Worm (Caenorhabditis elegans) whole organism, midembryonic: Measurements from ENCODE around the gene C37E2.2.

Source experiments
- T22C8.4 ChIP-seq: fragments of 200-800 bp; sonication (Bioruptor generic); IDR thresholded peaks from 2 replicates; pipeline ENCODE4 v1.3.6; 2022; ENCODE audit warnings: missing genetic modification characterization, missing compliant biosample characterization
- cog-1 ChIP-seq: sonication (generic microtip); optimal IDR thresholded peaks from 2 replicates; lab custom pipeline; 2016; ENCODE audit warnings: missing genetic modification characterization, missing compliant biosample characterization
- flt-1 ChIP-seq: fragments of 200-800 bp; sonication (Bioruptor generic); IDR thresholded peaks from 2 replicates; pipeline ENCODE4 v1.3.6; 2022; ENCODE audit warnings: missing genetic modification characterization, missing compliant biosample characterization
- klf-2 ChIP-seq: fragments of 200-800 bp; sonication (Bioruptor generic); conservative IDR thresholded peaks from 2 replicates; pipeline ENCODE4 v1.3.6; 2022; ENCODE audit warnings: missing genetic modification reagents, missing genetic modification characterization, missing compliant biosample characterization
- med-1 ChIP-seq: sonication (generic microtip); optimal IDR thresholded peaks from 2 replicates; lab custom pipeline; 2017; ENCODE audit warnings: missing genetic modification characterization, mild to moderate bottlenecking, missing compliant biosample characterization, antibody characterized with exemption, missing genetic modification reagents; ENCODE audit not compliant: insufficient read depth
- ref-1 ChIP-seq: fragments of 200-800 bp; sonication (Bioruptor generic); conservative IDR thresholded peaks from 2 replicates; pipeline ENCODE4 v1.3.6; 2022; ENCODE audit warnings: missing genetic modification reagents, missing genetic modification characterization, missing compliant biosample characterization
- tab-1 ChIP-seq: fragments of 200-800 bp; sonication (Bioruptor generic); IDR thresholded peaks from 2 replicates; pipeline ENCODE4 v1.3.6; 2022; ENCODE audit warnings: missing genetic modification characterization, missing compliant biosample characterization
- ztf-23 ChIP-seq: fragments of 200-800 bp; sonication (Bioruptor generic); IDR thresholded peaks from 2 replicates; pipeline ENCODE4 v1.3.6; 2022; ENCODE audit warnings: missing genetic modification reagents, missing genetic modification characterization, missing compliant biosample characterization
- ztf-29 ChIP-seq: fragments of 200-800 bp; sonication (Bioruptor generic); IDR thresholded peaks from 2 replicates; pipeline ENCODE4 v1.3.6; 2022; ENCODE audit warnings: missing genetic modification reagents, missing genetic modification characterization, missing compliant biosample characterization

Gene C37E2.2

DNA sequence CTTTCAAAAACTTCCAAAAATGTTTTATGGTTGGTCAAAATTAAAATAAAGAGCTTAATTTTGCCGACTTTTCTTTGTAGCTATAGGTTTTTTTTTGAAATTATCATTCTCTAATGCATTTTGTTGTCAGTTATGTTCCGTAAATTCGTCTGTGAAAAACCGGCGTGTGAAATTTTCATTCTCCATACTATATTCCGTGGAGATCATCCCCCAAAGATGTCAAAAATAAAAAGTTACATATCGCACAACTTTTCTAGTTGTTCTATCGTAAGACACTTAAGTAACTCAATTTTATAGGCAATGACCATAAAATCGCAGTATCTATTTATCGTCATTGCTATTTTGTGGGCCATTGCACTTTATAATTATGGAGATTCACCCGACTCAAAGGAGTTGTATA, 2.8 kb downstream of the C37E2.2 start, which contains the start of gene C37E2.10:
Gene C37E2.10 (plus strand): TSS at position 301 of the 400 bp plus-strand sequence.
- TF ChIP-seq cog-1 (tag; lab: Kevin White, UChicago) = no peak
- no peak for TF ChIP-seq med-1 (GFP tag; lab: Kevin White, UChicago)
- TF ChIP-seq tab-1 = no peak
- no peak for TF ChIP-seq T22C8.4 (GFP tag; lab: Robert Waterston, UW)
- TF ChIP-seq ztf-29 (GFP tag; lab: Robert Waterston, UW) = no peak
- TF ChIP-seq klf-2 (GFP tag; lab: Robert Waterston, UW) = no peak
- TF ChIP-seq ztf-23 (GFP tag; lab: Robert Waterston, UW) = no peak
- no peak for TF ChIP-seq ref-1 (GFP tag; lab: Robert Waterston, UW)
- no peak for TF ChIP-seq flt-1 (GFP tag; lab: Robert Waterston, UW)

ce11 chrX:14179488-14179887, 3.6 kb downstream of the C37E2.2 start:
- no peak for TF ChIP-seq T22C8.4 (GFP tag; lab: Robert Waterston, UW)
- no peak for TF ChIP-seq med-1 (GFP tag; lab: Kevin White, UChicago)
- no peak for TF ChIP-seq klf-2 (GFP tag; lab: Robert Waterston, UW)

DNA sequence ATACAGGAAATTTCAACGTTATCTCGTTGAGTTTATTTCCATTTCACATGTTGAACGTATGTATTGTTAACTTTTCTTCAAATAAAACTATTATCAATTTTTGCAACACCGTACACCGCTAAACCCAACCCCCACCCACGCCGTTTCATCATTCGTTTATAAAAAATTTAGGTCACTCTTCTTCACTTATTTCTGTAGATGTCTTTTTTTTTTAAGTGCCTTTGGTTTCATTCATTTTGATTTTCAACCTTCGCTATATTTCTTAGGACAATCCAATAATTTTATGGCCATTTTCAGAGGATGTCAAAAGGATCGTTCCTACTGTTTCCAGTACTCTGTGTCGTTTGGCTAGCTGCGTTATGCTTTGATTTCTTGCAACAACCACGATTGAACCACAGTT, 4.3 kb downstream of the C37E2.2 start, which contains the start of gene C37E2.3:
Gene C37E2.3 (plus strand): TSS at position 301 of the 400 bp plus-strand sequence.
- TF ChIP-seq klf-2 (GFP tag; lab: Robert Waterston, UW) = no peak
- no peak for TF ChIP-seq ztf-23 (GFP tag; lab: Robert Waterston, UW)
- TF ChIP-seq cog-1 (tag; lab: Kevin White, UChicago) = no peak

ce11 chrX:14182514-14182913, 6.7 kb downstream of the C37E2.2 start:
- no peak for TF ChIP-seq cog-1 (tag; lab: Kevin White, UChicago)
- no peak for TF ChIP-seq klf-2 (GFP tag; lab: Robert Waterston, UW)
- TF ChIP-seq tab-1 = no peak
- TF ChIP-seq flt-1 (GFP tag; lab: Robert Waterston, UW) = no peak
- no peak for TF ChIP-seq med-1 (GFP tag; lab: Kevin White, UChicago)
- TF ChIP-seq ztf-23 (GFP tag; lab: Robert Waterston, UW) = no peak
- TF ChIP-seq T22C8.4 (GFP tag; lab: Robert Waterston, UW) = no peak
- no peak for TF ChIP-seq ztf-29 (GFP tag; lab: Robert Waterston, UW)
- TF ChIP-seq ref-1 (GFP tag; lab: Robert Waterston, UW) = no peak

ce11 chrX:14185631-14186030, 9.8 kb downstream of the C37E2.2 start:
- no peak for TF ChIP-seq flt-1 (GFP tag; lab: Robert Waterston, UW)
- TF ChIP-seq T22C8.4 (GFP tag; lab: Robert Waterston, UW) = no peak
- no peak for TF ChIP-seq ztf-29 (GFP tag; lab: Robert Waterston, UW)
- TF ChIP-seq med-1 (GFP tag; lab: Kevin White, UChicago) = no peak
- no peak for TF ChIP-seq tab-1
- TF ChIP-seq ref-1 (GFP tag; lab: Robert Waterston, UW) = no peak
- TF ChIP-seq klf-2 (GFP tag; lab: Robert Waterston, UW) = no peak
- no peak for TF ChIP-seq ztf-23 (GFP tag; lab: Robert Waterston, UW)
- TF ChIP-seq cog-1 (tag; lab: Kevin White, UChicago) = no peak

ce11 chrX:14186466-14186865, 10.6 kb downstream of the C37E2.2 start, which contains the start of gene ceh-36:
Gene ceh-36 (minus strand): TSS chrX:14186566.
- no peak for TF ChIP-seq flt-1 (GFP tag; lab: Robert Waterston, UW)
- TF ChIP-seq ztf-23 (GFP tag; lab: Robert Waterston, UW) = no peak
- no peak for TF ChIP-seq T22C8.4 (GFP tag; lab: Robert Waterston, UW)
- TF ChIP-seq tab-1 = no peak
- no peak for TF ChIP-seq med-1 (GFP tag; lab: Kevin White, UChicago)
- no peak for TF ChIP-seq klf-2 (GFP tag; lab: Robert Waterston, UW)
- no peak for TF ChIP-seq cog-1 (tag; lab: Kevin White, UChicago)
- no peak for TF ChIP-seq ztf-29 (GFP tag; lab: Robert Waterston, UW)

- TF ChIP-seq T22C8.4 (GFP tag; lab: Robert Waterston, UW) (no peak), flt-1 (GFP tag; lab: Robert Waterston, UW) (no peak), ref-1 (GFP tag; lab: Robert Waterston, UW) (no peak), klf-2 (GFP tag; lab: Robert Waterston, UW) (no peak), tab-1 (no peak), cog-1 (tag; lab: Kevin White, UChicago) (no peak), ztf-29 (GFP tag; lab: Robert Waterston, UW) (no peak), med-1 (GFP tag; lab: Kevin White, UChicago) (no peak), ztf-23 (GFP tag; lab: Robert Waterston, UW) (no peak)
Observed at ce11 chrX:14194251-14194650, 18.4 kb downstream of the C37E2.2 start.

- TF ChIP-seq T22C8.4 (GFP tag; lab: Robert Waterston, UW) (no peak), flt-1 (GFP tag; lab: Robert Waterston, UW) (no peak), cog-1 (tag; lab: Kevin White, UChicago) (no peak), tab-1 (no peak), klf-2 (GFP tag; lab: Robert Waterston, UW) (no peak)
Observed at ce11 chrX:14206321-14206720, 30.5 kb downstream of the C37E2.2 start.

ce11 chrX:14207942-14208341, 32.1 kb downstream of the C37E2.2 start, which contains the start of gene ceh-37:
Gene ceh-37 (minus strand): TSS chrX:14208000.
- no peak for TF ChIP-seq med-1 (GFP tag; lab: Kevin White, UChicago)

- no peak for TF ChIP-seq flt-1 (GFP tag; lab: Robert Waterston, UW)
- no peak for TF ChIP-seq klf-2 (GFP tag; lab: Robert Waterston, UW)
- no peak for TF ChIP-seq ref-1 (GFP tag; lab: Robert Waterston, UW)
- TF ChIP-seq T22C8.4 (GFP tag; lab: Robert Waterston, UW) = no peak
- no peak for TF ChIP-seq med-1 (GFP tag; lab: Kevin White, UChicago)
- TF ChIP-seq ztf-29 (GFP tag; lab: Robert Waterston, UW) = no peak
- TF ChIP-seq tab-1 = no peak
- TF ChIP-seq ztf-23 (GFP tag; lab: Robert Waterston, UW) = no peak
- no peak for TF ChIP-seq cog-1 (tag; lab: Kevin White, UChicago)
Observed at ce11 chrX:14213314-14213713, 37.5 kb downstream of the C37E2.2 start.
